Worm (Caenorhabditis elegans) whole organism, dauer: Measurements from ENCODE around the gene str-139.

Experiments used
- unc-62 ChIP-seq: sonication (generic microtip); optimal IDR thresholded peaks from 2 replicates; lab custom pipeline; 2017; ENCODE audit warnings: missing biosample characterization, missing genetic modification reagents, missing genetic modification characterization

str-139 gene

DNA sequence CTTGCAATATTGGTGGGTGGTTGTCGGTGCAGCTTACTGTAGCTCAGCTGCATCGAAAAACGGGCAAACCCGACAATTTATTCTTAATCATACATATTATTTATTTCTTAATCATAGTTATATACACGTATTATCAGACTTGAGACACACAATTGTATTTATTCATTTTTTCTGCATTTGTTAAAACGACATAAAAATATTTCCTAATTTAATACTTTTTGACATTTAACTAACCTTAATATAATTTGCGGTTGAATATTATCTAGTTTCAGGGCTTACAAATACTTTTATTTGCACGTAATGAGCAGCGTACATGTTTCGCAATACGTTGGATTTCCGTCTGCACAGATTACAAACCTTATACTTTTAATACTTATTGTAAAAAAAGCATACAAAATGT lies 3.6 kb downstream of the str-139 start, which contains the start of gene str-138:
Gene str-138 (plus strand): TSS at position 301 of the 400 bp plus-strand sequence.
- no peak for TF ChIP-seq unc-62 (GFP tag; lab: Kevin White, UChicago)

DNA sequence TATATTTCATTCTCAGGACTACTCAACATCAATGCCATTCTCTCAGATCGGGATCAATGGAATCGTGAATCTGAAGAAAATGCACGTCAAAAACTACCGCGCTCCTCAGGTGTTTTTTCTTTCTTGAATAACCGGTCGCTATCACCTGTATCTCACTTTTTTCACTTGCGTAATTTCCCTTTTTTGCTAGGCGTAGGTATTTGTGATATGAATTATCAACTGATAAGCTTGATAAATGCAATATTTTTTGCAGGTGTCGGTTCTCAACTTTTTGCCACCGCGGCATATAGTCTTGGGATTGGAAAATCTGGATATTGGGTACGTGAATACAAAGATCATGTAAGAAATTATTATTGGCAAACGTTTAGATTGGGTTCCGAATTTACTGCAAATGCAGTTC lies 6.8 kb downstream of the str-139 start:
- TF ChIP-seq unc-62 (GFP tag; lab: Kevin White, UChicago) = no peak

DNA sequence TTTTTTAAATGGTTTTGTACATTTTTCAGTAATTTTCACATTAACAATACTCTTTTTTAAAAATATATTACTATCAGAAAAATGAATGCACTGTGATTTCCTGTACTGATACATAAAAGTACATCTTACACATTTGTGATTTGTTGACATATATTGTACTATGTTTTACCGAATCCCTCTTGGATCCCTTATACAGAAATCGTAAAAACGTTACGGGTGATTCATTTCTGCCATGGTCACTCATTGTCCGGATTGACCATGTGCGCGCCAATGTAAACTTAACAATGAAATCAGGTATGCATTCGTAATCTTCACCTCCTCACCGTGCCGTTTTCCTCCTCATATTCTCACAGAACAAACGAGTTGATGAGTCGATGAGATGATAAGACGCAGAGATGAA lies 7.8 kb downstream of the str-139 start, which contains the start of gene ZC513.2:
Gene ZC513.2 (plus strand): TSS at position 301 of the 400 bp plus-strand sequence.
- no peak for TF ChIP-seq unc-62 (GFP tag; lab: Kevin White, UChicago)

DNA sequence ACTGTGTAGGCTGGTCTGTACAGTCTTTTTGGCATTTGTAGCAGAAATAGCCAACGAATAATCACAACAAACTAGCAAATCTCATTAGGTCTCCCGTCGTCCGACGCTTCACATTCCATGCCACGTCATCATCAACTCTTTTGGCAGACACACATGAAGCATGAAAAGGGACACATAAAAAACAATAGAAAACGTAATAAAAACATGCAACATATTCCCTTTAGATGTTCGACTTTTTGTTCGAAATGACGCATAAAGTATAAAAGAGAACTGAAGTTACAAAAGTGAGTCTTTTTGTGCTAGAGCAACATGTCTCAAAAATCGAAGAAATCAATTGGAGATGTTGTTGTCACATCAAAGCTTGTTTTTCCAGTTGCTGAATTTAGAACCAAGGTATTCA lies 10.1 kb downstream of the str-139 start, which contains the start of gene sth-1:
Gene sth-1 (plus strand): TSS at position 301 of the 400 bp plus-strand sequence.
- TF ChIP-seq unc-62 (GFP tag; lab: Kevin White, UChicago) = no peak

DNA sequence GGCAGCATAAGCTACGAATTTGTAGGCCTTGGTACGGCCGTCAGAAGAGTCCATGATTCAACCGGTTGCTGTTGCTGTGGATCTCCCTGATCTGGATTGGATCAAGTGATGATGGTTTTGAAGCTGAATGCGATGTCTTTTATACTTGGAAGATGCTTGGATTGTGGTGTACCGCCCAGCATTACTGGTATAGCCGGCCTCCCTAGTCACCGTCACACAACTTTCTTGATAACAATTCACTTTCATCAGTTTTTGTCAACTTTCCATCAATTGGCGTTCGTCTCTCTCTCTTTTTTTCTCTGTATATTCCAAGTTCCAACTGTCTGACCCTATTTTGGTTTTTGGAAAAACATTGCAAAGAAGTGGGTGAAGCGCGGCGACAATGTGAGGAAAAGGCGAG lies 11.2 kb downstream of the str-139 start, which contains the start of gene col-43:
Gene col-43 (minus strand): TSS at position 101 of the 400 bp plus-strand sequence.
- TF ChIP-seq unc-62 (GFP tag; lab: Kevin White, UChicago) = no peak

DNA sequence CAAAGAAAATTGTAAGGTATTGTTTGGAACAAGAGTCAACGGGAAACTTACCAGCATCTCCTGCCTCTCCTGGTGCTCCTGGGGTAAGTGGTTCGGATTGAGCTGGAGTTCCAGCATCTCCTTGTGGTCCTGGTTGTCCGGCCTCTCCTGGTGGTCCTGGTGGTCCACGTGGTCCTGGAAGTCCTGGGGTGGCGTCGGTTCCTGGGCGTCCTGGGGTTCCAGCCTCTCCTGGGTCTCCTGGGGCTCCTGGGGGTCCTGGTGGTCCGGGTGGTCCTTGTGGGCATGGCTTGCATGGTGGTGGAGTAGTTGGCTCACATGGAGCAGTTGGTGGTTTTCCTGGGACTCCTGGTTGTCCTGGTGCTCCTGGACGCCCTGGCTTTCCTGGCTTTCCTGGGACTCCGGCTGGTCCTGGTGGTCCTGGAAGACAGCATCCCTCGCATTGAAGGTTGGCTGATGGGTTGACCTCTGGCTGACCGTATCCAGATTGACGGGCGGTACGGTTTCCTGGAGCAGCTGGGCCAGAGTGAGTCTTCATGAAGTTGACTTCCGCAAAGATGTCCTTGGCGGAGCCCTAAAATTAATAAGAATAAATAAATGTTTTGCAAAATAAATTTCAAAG lies 11.8 kb downstream of the str-139 start:
- TF ChIP-seq unc-62 (GFP tag; lab: Kevin White, UChicago) = no peak

DNA sequence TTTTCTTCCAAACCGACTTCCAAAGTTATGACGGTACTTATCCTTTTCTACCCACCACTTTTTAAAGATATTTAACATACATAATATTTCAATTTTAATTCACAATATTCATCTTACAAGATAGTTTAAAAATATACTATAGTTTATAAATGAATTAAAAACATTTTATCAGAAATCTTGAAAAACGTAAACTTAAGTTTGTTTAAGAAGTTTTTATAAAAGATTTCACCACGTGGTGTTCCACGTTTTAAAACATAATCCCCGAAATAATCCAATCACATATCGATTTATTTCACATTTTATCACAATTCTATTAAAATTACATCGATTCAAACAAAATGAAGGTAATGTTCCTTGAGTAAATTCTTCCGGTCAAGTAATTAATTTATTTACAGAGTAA lies 15.3 kb downstream of the str-139 start, which contains the start of gene ZC513.3:
Gene ZC513.3 (plus strand): TSS at position 301 of the 400 bp plus-strand sequence.
- TF ChIP-seq unc-62 (GFP tag; lab: Kevin White, UChicago) = no peak

DNA sequence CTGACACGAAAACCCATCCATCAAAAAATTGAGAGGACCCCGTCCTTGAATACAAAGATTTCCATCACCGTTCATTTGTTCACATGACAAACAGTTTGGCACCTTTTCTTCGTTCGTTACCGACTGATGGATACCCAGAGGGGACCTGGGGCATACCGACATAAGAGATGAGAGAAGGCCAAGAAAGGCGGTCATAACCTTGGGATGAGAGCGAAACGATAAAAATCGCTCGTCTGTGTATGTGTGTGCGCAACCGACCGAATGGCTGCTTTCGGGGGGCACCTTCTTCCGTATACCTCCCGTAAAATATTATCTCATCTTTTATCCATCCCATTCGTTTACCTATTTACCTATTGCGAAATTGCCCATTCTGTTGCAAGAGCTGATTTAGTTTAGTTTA lies 17.0 kb downstream of the str-139 start:
- TF ChIP-seq unc-62 (GFP tag; lab: Kevin White, UChicago) = no peak

DNA sequence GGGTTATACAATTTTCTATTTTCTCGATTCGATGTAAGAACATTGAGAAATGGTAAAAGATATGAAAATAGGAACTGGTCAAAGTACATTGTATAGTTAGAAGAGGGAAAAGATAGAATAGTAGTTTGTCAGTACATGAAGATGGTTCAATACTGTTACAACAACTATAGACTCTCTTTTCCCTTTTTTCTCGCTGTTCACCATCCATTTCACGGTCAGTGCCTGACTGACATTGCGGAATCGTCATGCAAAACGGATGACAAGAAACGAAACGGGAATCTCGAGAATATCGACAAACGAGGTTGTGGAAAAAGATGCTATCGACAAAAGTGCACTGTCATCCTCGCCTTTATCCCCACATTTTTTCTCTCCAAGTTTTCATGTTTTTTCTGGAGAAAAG lies 18.3 kb downstream of the str-139 start:
- no peak for TF ChIP-seq unc-62 (GFP tag; lab: Kevin White, UChicago)

DNA sequence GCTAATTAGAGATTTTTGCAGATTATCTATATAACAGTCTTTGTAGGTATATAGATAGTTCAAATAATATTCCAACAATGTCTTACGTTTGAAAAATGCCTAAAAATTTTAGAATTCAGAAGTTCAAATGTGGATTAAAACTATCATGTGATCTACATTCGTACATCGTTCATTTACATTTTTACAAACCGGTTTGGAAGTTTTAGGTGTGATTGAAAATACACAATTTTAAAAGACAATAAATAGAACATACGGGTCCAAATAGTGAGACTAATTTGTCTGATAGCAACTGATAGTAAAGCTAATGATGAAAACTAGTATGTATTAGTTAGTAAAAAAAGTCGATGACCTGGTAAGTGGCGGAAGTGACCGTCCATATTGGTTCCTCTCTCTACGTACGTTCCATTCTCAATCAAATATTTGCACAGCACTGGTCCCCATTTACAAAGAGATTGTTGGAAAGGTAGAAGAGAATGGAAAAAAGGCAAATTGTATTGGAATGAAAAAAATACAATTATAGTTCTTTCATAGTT lies 20.6 kb downstream of the str-139 start:
- no peak for TF ChIP-seq unc-62 (GFP tag; lab: Kevin White, UChicago)

DNA sequence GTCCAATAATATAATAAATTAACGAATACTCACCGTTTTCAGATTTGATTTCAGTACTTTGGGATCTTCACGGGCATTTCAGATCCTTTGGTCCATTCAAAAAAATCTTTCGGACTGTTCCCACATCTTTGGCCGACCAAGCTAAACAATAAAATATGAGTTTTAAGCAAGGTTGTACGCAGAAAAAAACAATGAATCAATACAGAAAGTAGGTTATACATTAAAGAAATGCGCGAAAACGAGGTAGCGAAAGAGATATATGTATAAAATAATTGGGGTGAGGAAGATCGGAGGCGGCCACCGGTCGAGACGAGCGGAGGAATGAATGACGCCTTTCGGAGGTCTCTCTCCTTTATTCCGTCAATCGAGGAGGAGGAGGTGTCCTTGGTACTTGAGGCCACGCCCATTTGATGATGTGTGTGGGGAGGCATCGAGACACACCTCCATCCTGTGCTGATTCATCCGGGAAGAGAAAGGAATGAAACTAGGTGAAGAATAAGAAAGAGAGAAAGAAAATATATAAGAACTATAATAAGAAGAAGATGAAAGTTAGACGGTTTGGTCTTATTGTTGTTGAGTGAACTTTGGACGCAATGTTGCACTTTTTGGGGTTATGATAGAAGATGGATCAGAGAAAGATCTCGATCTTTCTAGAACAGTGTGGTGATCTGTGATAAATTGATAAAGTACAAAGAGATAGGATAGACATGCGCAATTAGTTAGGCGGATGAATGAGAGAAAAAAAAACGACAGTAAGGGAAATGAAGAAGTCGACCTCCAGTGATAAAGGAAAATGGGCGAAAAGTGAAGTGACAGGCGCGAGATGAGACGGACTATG lies 21.5 kb downstream of the str-139 start:
- no peak for TF ChIP-seq unc-62 (GFP tag; lab: Kevin White, UChicago)

DNA sequence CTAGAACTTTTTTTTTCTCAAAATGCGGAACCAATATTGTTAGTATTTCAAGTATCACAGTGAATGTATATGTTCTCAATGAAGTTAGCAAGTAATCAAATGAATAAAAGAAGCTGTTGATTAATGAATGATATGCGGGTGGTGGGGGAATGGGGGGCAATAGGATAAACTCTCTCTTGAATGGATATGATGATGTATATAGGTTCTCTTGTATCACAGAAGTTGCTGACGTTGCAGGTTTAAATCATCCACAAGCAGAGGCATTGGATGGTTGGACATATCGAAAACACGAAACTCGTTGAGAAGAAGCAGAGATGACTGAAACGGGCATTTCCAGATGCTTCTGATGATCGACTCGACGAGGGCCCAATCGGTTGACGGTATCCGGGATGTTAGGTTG lies 22.4 kb downstream of the str-139 start:
- no peak for TF ChIP-seq unc-62 (GFP tag; lab: Kevin White, UChicago)

DNA sequence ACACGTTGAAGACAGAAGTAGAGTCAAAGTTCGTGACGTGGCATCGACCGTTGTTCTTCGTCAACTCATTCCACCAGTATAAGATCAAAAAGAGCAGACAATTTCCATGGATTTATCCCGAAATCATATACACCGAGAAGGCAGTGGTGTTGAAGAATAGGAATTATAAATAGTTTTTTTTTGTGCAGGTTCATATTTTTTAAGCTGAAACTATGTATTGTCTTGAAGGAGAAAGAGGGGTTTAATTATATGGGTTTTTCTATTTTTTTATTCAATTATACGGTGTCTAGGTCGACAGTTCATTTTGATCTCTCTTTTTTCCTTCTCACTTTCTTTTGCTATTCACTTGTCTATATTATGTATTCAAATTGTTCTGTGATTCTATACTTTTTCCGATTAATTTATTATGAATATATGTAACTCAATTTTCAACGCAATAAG lies 22.9 kb downstream of the str-139 start:
- TF ChIP-seq unc-62 (GFP tag; lab: Kevin White, UChicago) = no peak

DNA sequence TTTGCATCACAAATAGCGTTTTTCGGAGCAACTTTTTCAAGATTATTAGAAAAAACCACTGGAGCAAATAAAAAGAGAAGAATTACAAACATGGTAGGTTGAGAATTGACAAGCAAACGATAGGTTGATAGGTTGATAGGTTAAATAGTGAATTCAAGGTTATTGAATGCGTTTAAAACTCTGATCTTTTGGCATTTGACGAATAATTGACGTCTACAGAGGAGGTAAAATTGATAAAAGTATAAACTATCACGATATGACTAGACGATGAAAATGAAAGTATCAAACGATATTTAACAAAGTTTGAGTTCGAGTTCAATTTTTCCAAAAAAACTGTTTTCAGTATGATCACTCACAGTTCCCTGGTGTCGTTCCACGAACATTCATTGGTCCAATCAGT lies 26.0 kb downstream of the str-139 start, which contains the start of gene ZC513.14:
Gene ZC513.14 (minus strand): TSS at position 101 of the 400 bp plus-strand sequence.
- TF ChIP-seq unc-62 (GFP tag; lab: Kevin White, UChicago) = no peak

DNA sequence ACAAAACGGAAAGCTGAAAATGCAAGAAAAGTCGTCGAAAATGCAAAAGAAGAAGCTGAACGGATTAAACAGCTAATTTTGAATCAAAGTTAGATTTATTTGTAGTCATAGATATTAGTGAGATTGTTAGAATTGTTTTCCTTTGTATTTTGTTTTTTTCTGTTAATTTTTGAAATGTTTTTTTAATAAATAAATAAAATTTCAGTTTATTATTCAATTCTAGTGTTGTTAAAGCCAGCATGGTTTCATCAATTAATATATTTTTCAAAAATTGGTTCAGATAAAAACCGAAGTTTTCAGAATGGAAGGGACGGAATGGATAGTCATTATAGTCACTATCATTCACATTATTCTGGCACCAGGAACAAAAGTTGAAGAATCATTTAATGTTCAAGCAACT lies 27.2 kb downstream of the str-139 start, which contains the start of gene algn-12:
Gene algn-12 (plus strand): TSS at position 301 of the 400 bp plus-strand sequence.
- no peak for TF ChIP-seq unc-62 (GFP tag; lab: Kevin White, UChicago)

DNA sequence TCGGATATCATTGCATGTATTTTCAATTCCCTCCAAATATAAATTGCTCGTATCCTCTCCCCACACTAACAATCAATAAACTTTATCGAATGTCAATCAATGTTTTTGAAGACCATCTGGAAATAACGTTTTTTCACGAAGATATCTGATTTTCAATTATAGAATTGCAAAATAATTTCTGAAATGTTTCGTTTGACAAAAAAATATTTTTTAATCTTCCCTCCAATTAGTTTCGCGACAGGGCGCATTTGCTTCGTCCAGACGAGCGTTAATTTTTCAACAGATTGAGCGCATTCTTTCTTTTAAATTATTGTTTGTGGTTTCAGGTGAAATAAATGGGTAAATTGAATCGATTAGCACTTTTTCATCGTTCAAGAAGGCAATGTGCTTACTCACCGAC lies 30.9 kb downstream of the str-139 start, which contains the start of gene vars-1:
Gene vars-1 (plus strand): TSS at position 291 of the 400 bp plus-strand sequence.
- no peak for TF ChIP-seq unc-62 (GFP tag; lab: Kevin White, UChicago)
